Fruit fly (Drosophila melanogaster) whole organism, wandering third instar larva: ENCODE data around the gene Ccn.

Experiments used
- Abd-B ChIP-seq: fragments of >200 bp; optimal IDR thresholded peaks from 2 replicates; lab custom pipeline; 2017; ENCODE audit warnings: missing biosample characterization, missing genetic modification characterization
- CG32264 ChIP-seq: fragments of 200-800 bp; sonication (Bioruptor generic); optimal IDR thresholded peaks from 2 replicates; lab custom pipeline; 2016; ENCODE audit warnings: missing biosample characterization, missing genetic modification characterization
- CG9705 ChIP-seq: fragments of 200-800 bp; sonication (Bioruptor generic); optimal IDR thresholded peaks from 2 replicates; lab custom pipeline; 2018; ENCODE audit warnings: missing biosample characterization, mild to moderate bottlenecking, missing genetic modification characterization
- CrebA ChIP-seq: fragments of 200-800 bp; sonication (Bioruptor generic); optimal IDR thresholded peaks from 2 replicates; lab custom pipeline; 2016; ENCODE audit warnings: missing biosample characterization, mild to moderate bottlenecking, missing genetic modification characterization, borderline replicate concordance
- Dfd ChIP-seq: fragments of >200 bp; optimal IDR thresholded peaks from 2 replicates; lab custom pipeline; 2017; ENCODE audit warnings: missing biosample characterization, missing genetic modification characterization
- Mio ChIP-seq: sonication (Bioruptor generic); optimal IDR thresholded peaks from 2 replicates; lab custom pipeline; 2016; ENCODE audit warnings: missing biosample characterization, missing genetic modification characterization
- OdsH ChIP-seq: fragments of 200-800 bp; sonication (Bioruptor generic); optimal IDR thresholded peaks from 2 replicates; lab custom pipeline; 2016; ENCODE audit warnings: missing biosample characterization, mild to moderate bottlenecking, missing genetic modification characterization
- br ChIP-seq: fragments of 200-800 bp; sonication (Bioruptor generic); optimal IDR thresholded peaks from 2 replicates; lab custom pipeline; 2016; ENCODE audit warnings: missing biosample characterization, missing genetic modification characterization
- brk ChIP-seq: fragments of 200-800 bp; sonication (Bioruptor generic); optimal IDR thresholded peaks from 2 replicates; lab custom pipeline; 2016; ENCODE audit warnings: missing biosample characterization, mild to moderate bottlenecking, missing genetic modification characterization
- dmrt93B ChIP-seq: fragments of 200-800 bp; sonication (Bioruptor generic); optimal IDR thresholded peaks from 2 replicates; lab custom pipeline; 2018; ENCODE audit warnings: missing biosample characterization, mild to moderate bottlenecking, missing genetic modification characterization
- jim ChIP-seq: fragments of 175-275, 200-325 bp; sonication (Bioruptor generic); optimal IDR thresholded peaks from 2 replicates; lab custom pipeline; 2016; ENCODE audit warnings: missing biosample characterization, mild to moderate bottlenecking, missing genetic modification characterization
- lola ChIP-seq: fragments of >200 bp; optimal IDR thresholded peaks from 2 replicates; lab custom pipeline; 2017; ENCODE audit warnings: missing biosample characterization, missing genetic modification characterization
- pan ChIP-seq: fragments of >200 bp; optimal IDR thresholded peaks from 2 replicates; lab custom pipeline; 2017
- psq ChIP-seq: fragments of 200-800 bp; sonication (Bioruptor generic); optimal IDR thresholded peaks from 3 replicates; lab custom pipeline; 2017; ENCODE audit warnings: missing biosample characterization, mild to moderate bottlenecking, missing genetic modification characterization, moderate library complexity

DNA sequence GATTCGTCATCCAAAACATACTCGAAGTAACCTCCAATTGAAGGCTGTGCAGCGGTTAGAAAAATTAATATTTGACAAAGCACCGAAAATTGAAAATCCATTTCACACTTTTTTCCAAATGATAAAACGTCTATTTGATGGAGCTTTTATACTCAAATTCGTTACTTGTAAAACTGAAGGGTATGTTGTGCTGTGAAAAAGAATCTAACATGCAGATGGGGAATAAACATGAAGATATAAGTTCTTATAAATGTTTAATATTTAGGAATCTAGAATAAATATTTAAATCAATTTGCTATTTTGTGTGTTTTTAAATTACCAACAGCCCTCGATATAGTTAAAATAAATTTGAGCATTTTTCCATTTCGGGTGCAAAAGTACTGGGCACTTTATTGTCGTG, 29.9 kb downstream of the Ccn start, which contains the start of gene CheB74a:
- TF ChIP-seq lola (GFP tag; lab: Kevin White, UChicago) (no peak), br (GFP tag; lab: Kevin White, UChicago) (no peak), jim (GFP tag; lab: Kevin White, UChicago) (no peak), CG32264 (GFP tag; lab: Kevin White, UChicago) (no peak), Abd-B (GFP tag; lab: Kevin White, UChicago) (no peak), pan (no peak), CG9705 (GFP tag; lab: Kevin White, UChicago) (no peak), CrebA (GFP tag; lab: Kevin White, UChicago) (no peak), psq (GFP tag; lab: Kevin White, UChicago) (no peak), OdsH (no peak), Mio (GFP tag; lab: Kevin White, UChicago) (no peak), Dfd (no peak), brk (GFP tag; lab: Kevin White, UChicago) (no peak), dmrt93B (GFP tag; lab: Kevin White, UChicago) (no peak)
